Fruit fly (Drosophila melanogaster) whole organism, embryonic: ENCODE results near the gene Cyp12a5.

Experiments used
- B-H1 ChIP-seq: fragments of 200-800 bp; sonication (Bioruptor generic); IDR thresholded peaks from 3 replicates; pipeline ENCODE4 v1.3.6; 2022; ENCODE audit warnings: missing biosample characterization, missing genetic modification characterization
- C15 ChIP-seq: fragments of 200-800 bp; sonication (Bioruptor generic); IDR thresholded peaks from 3 replicates; pipeline ENCODE4 v1.3.6; 2022; ENCODE audit warnings: missing biosample characterization, missing genetic modification characterization
- CG10565 ChIP-seq: fragments of 200-800 bp; sonication (Bioruptor generic); optimal IDR thresholded peaks from 3 replicates; lab custom pipeline; 2016; ENCODE audit warnings: missing biosample characterization, mild to moderate bottlenecking, missing genetic modification characterization
- CG11560 ChIP-seq: fragments of 200-800 bp; sonication (Bioruptor generic); IDR thresholded peaks from 3 replicates; pipeline ENCODE4 v1.3.6; 2022; ENCODE audit warnings: missing biosample characterization, missing genetic modification characterization
- CG12769 ChIP-seq: fragments of 200-800 bp; sonication (Bioruptor generic); optimal IDR thresholded peaks from 2 replicates; lab custom pipeline; 2019; ENCODE audit warnings: missing biosample characterization, mild to moderate bottlenecking, missing genetic modification characterization, moderate library complexity
- CG15601 ChIP-seq: fragments of 200-800 bp; sonication (Bioruptor generic); optimal IDR thresholded peaks from 3 replicates; lab custom pipeline; 2019; ENCODE audit warnings: missing biosample characterization, mild to moderate bottlenecking, missing genetic modification characterization, moderate library complexity
- CG1602 ChIP-seq: fragments of 200-800 bp; sonication (Bioruptor generic); optimal IDR thresholded peaks from 3 replicates; lab custom pipeline; 2016; ENCODE audit warnings: missing biosample characterization, missing genetic modification characterization
- CG1647 ChIP-seq: fragments of 200-800 bp; sonication (Bioruptor generic); optimal IDR thresholded peaks from 3 replicates; lab custom pipeline; 2016; ENCODE audit warnings: missing biosample characterization, missing genetic modification characterization
- CG18011 ChIP-seq: fragments of 200-800 bp; sonication (Bioruptor generic); optimal IDR thresholded peaks from 2 replicates; lab custom pipeline; 2017; ENCODE audit warnings: missing biosample characterization, missing genetic modification characterization, mild to moderate bottlenecking, moderate library complexity, missing genotype
- CG18262 ChIP-seq: fragments of 200-800 bp; optimal IDR thresholded peaks from 3 replicates; lab custom pipeline; 2019; ENCODE audit warnings: missing biosample characterization, mild to moderate bottlenecking, missing genetic modification characterization, moderate library complexity
- CG18599 ChIP-seq: fragments of 200-800 bp; sonication (Bioruptor generic); optimal IDR thresholded peaks from 3 replicates; lab custom pipeline; 2017; ENCODE audit warnings: missing biosample characterization, missing genetic modification characterization, mild to moderate bottlenecking, moderate library complexity, missing genetic modification reagents
- CG31224 ChIP-seq: fragments of 200-800 bp; sonication (Bioruptor generic); IDR thresholded peaks from 2 replicates; pipeline ENCODE4 v1.3.6; 2022; ENCODE audit warnings: missing biosample characterization, missing genetic modification characterization
- CG3281 ChIP-seq: fragments of 200-800 bp; sonication (Bioruptor generic); optimal IDR thresholded peaks from 3 replicates; lab custom pipeline; 2017; ENCODE audit warnings: missing biosample characterization, mild to moderate bottlenecking, missing genetic modification characterization
- CG34422 ChIP-seq: fragments of 200-800 bp; sonication (Bioruptor generic); IDR thresholded peaks from 3 replicates; pipeline ENCODE4 v1.3.6; 2022; ENCODE audit warnings: missing biosample characterization, missing genetic modification characterization
- CG4360 ChIP-seq: fragments of 200-800 bp; sonication (Bioruptor generic); IDR thresholded peaks from 2 replicates; pipeline ENCODE4 v1.3.6; 2022; ENCODE audit warnings: missing biosample characterization, missing genetic modification characterization
- CG43689 ChIP-seq: fragments of 200-800 bp; sonication (Bioruptor generic); IDR thresholded peaks from 2 replicates; pipeline ENCODE4 v1.3.6; 2022; ENCODE audit warnings: missing biosample characterization, missing genetic modification characterization
- CG5180 ChIP-seq: fragments of 200-800 bp; sonication (Bioruptor generic); optimal IDR thresholded peaks from 3 replicates; lab custom pipeline; 2017; ENCODE audit warnings: missing biosample characterization, missing genetic modification characterization, mild to moderate bottlenecking, moderate library complexity, missing genetic modification reagents
- CG8388 ChIP-seq: fragments of 200-800 bp; sonication (Bioruptor generic); optimal IDR thresholded peaks from 2 replicates; lab custom pipeline; 2019; ENCODE audit warnings: missing biosample characterization, mild to moderate bottlenecking, missing genetic modification characterization, moderate library complexity
- CG9215 ChIP-seq: fragments of 200-800 bp; sonication (Bioruptor generic); IDR thresholded peaks from 2 replicates; pipeline ENCODE4 v1.3.6; 2022; ENCODE audit warnings: missing biosample characterization, missing genetic modification characterization
- CG9437 ChIP-seq: fragments of 200-800 bp; sonication (Bioruptor generic); optimal IDR thresholded peaks from 2 replicates; lab custom pipeline; 2018; ENCODE audit warnings: missing biosample characterization, mild to moderate bottlenecking, missing genetic modification characterization
- CG9817 ChIP-seq: fragments of 200-800 bp; sonication (Bioruptor generic); optimal IDR thresholded peaks from 2 replicates; lab custom pipeline; 2018; ENCODE audit warnings: missing biosample characterization, mild to moderate bottlenecking, missing genetic modification characterization, moderate library complexity
- CG9876 ChIP-seq: fragments of 200-800 bp; sonication (Bioruptor generic); optimal IDR thresholded peaks from 2 replicates; lab custom pipeline; 2016; ENCODE audit warnings: missing biosample characterization, missing genetic modification characterization
- Dfd ChIP-seq, 2 experiments: fragments of >200 bp; optimal IDR thresholded peaks; 2 replicates each; lab custom pipeline; 2017; ENCODE audit warnings: missing biosample characterization in 2 of 2, missing genetic modification characterization in 2 of 2
- Drgx ChIP-seq: fragments of 200-800 bp; sonication (Bioruptor generic); IDR thresholded peaks from 2 replicates; pipeline ENCODE4 v1.3.6; 2022; ENCODE audit warnings: missing biosample characterization, missing genetic modification characterization
- Fer1 ChIP-seq: fragments of 200-800 bp; sonication (Bioruptor generic); optimal IDR thresholded peaks from 2 replicates; lab custom pipeline; 2017; ENCODE audit warnings: missing biosample characterization, mild to moderate bottlenecking, missing genetic modification characterization
- Sin3A ChIP-seq: fragments of >200 bp; optimal IDR thresholded peaks from 2 replicates; lab custom pipeline; 2018
- Sox100B ChIP-seq: fragments of 200-800 bp; sonication (Bioruptor generic); optimal IDR thresholded peaks from 3 replicates; lab custom pipeline; 2018; ENCODE audit warnings: missing biosample characterization, mild to moderate bottlenecking, missing genetic modification characterization
- Trl ChIP-seq, 3 experiments: fragments of >200 bp in 2 of 3; fragments of 200-800 bp in 1 of 3; sonication (Bioruptor generic) in 1 of 3; optimal IDR thresholded peaks; 2 replicates in 1 of 3; 3 replicates in 2 of 3; lab custom pipeline; 2016 to 2017; ENCODE audit warnings: missing biosample characterization in 1 of 3, missing genetic modification characterization in 1 of 3
- YL-1 ChIP-seq: fragments of 200-800 bp; sonication (Bioruptor generic); optimal IDR thresholded peaks from 3 replicates; lab custom pipeline; 2017; ENCODE audit warnings: missing biosample characterization, mild to moderate bottlenecking, missing genetic modification characterization
- ap ChIP-seq: fragments of 200-800 bp; sonication (Bioruptor generic); IDR thresholded peaks from 2 replicates; pipeline ENCODE4 v1.3.6; 2022; ENCODE audit warnings: missing biosample characterization, missing genetic modification characterization
- ara ChIP-seq: fragments of 200-800 bp; sonication (Bioruptor generic); IDR thresholded peaks from 2 replicates; pipeline ENCODE4 v1.3.6; 2022; ENCODE audit warnings: missing biosample characterization, missing genetic modification characterization
- bcd ChIP-seq: fragments of 200-800 bp; sonication (Bioruptor generic); optimal IDR thresholded peaks from 2 replicates; lab custom pipeline; 2017; ENCODE audit warnings: missing biosample characterization, mild to moderate bottlenecking, missing genetic modification characterization
- chinmo ChIP-seq: fragments of 200-800 bp; sonication (Bioruptor generic); IDR thresholded peaks from 4 replicates; pipeline ENCODE4 v1.3.6; 2022; ENCODE audit warnings: missing biosample characterization, missing genetic modification characterization; ENCODE audit not compliant: partially characterized antibody
- crc ChIP-seq: fragments of 200-800 bp; sonication (Bioruptor generic); optimal IDR thresholded peaks from 2 replicates; lab custom pipeline; 2016; ENCODE audit warnings: missing biosample characterization, missing genetic modification characterization
- ftz-f1 ChIP-seq: fragments of 200-800 bp; sonication (Bioruptor generic); optimal IDR thresholded peaks from 2 replicates; lab custom pipeline; 2016; ENCODE audit warnings: missing biosample characterization, missing genetic modification characterization
- grau ChIP-seq: fragments of 200-800 bp; optimal IDR thresholded peaks from 3 replicates; lab custom pipeline; 2019; ENCODE audit warnings: missing biosample characterization, mild to moderate bottlenecking, missing genetic modification characterization, moderate library complexity
- hbn ChIP-seq: fragments of 200-800 bp; sonication (Bioruptor generic); IDR thresholded peaks from 2 replicates; pipeline ENCODE4 v1.3.6; 2022; ENCODE audit warnings: missing biosample characterization, missing genetic modification characterization; ENCODE audit not compliant: partially characterized antibody
- hkb ChIP-seq, 2 experiments: fragments of 200-800 bp in 1 of 2; fragments of >200 bp in 1 of 2; sonication (Bioruptor generic) in 1 of 2; IDR thresholded peaks in 1 of 2; optimal IDR thresholded peaks in 1 of 2; 2 replicates each; pipeline versions ENCODE4 v1.3.6 to Lab custom; 2017 to 2022; ENCODE audit warnings: missing biosample characterization in 1 of 2, missing genetic modification characterization in 1 of 2
- kay ChIP-seq: fragments of 200-800 bp; sonication (Bioruptor generic); optimal IDR thresholded peaks from 2 replicates; lab custom pipeline; 2016; ENCODE audit warnings: missing biosample characterization, missing genetic modification characterization
- nom ChIP-seq: fragments of 200-800 bp; sonication (Bioruptor generic); optimal IDR thresholded peaks from 2 replicates; lab custom pipeline; 2017; ENCODE audit warnings: missing biosample characterization, missing genetic modification characterization, mild to moderate bottlenecking, moderate library complexity, missing genetic modification reagents
- odd ChIP-seq: fragments of 200-800 bp; sonication (Bioruptor generic); optimal IDR thresholded peaks from 2 replicates; lab custom pipeline; 2017; ENCODE audit warnings: missing biosample characterization, mild to moderate bottlenecking, missing genetic modification characterization
- otp ChIP-seq: fragments of 200-800 bp; sonication (Bioruptor generic); IDR thresholded peaks from 3 replicates; pipeline ENCODE4, ENCODE4 v1.3.6; 2022; ENCODE audit warnings: missing biosample characterization, missing genetic modification characterization
- pita ChIP-seq: fragments of 200-800 bp; sonication (Bioruptor generic); optimal IDR thresholded peaks from 2 replicates; lab custom pipeline; 2017; ENCODE audit warnings: missing biosample characterization, mild to moderate bottlenecking, missing genetic modification characterization
- schlank ChIP-seq: fragments of 200-800 bp; sonication (Bioruptor generic); optimal IDR thresholded peaks from 2 replicates; lab custom pipeline; 2018; ENCODE audit warnings: missing biosample characterization, mild to moderate bottlenecking, missing genetic modification characterization
- sd ChIP-seq: fragments of 200-800 bp; sonication (Bioruptor generic); optimal IDR thresholded peaks from 3 replicates; lab custom pipeline; 2018; ENCODE audit warnings: missing biosample characterization, mild to moderate bottlenecking, missing genetic modification characterization, moderate library complexity
- slou ChIP-seq: fragments of 200-800 bp; sonication (Bioruptor generic); optimal IDR thresholded peaks from 3 replicates; lab custom pipeline; 2016; ENCODE audit warnings: missing biosample characterization, missing genetic modification characterization
- sug ChIP-seq: fragments of 200-800 bp; optimal IDR thresholded peaks from 2 replicates; lab custom pipeline; 2019; ENCODE audit warnings: missing biosample characterization, mild to moderate bottlenecking, missing genetic modification characterization, moderate library complexity
- zen ChIP-seq: fragments of 200-800 bp; sonication (Bioruptor generic); optimal IDR thresholded peaks from 3 replicates; lab custom pipeline; 2018; ENCODE audit warnings: missing biosample characterization, mild to moderate bottlenecking, missing genetic modification characterization, moderate library complexity

Gene Cyp12a5

DNA sequence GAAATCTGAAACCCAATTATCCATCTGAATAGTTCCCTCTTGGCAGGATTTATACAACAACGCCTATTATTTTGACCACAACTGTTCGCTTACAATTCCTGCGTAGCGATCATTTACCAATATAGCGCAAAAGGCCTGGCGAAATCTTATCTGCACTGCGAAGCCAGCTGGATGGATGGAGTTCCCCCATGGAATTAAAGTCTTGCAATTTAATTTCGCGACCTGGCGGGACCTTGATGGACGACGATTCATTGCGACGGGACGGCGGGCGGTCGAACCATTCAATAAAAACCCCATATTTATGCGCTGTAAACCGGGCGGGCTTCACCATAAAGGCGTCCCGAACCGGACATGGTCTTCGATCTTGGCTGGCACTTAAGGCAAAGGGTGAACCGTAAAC lies 20.4 kb downstream of the Cyp12a5 start:
- TF ChIP-seq Drgx (0 out of 2 replicates have a peak, but pooled peaks have one; percentile 9), nom (GFP tag; lab: Kevin White, UChicago) (peak; percentile 10), ap (GFP tag; lab: Robert Waterston, UW) (0 out of 2 replicates have a peak, but pooled peaks have one; percentile 7), crc (GFP tag; lab: Kevin White, UChicago) (no peak), ara (GFP tag; lab: Robert Waterston, UW) (0 out of 2 replicates have a peak, but pooled peaks have one; percentile 8), CG34422 (GFP tag; lab: Robert Waterston, UW) (no peak), schlank (tag; lab: Kevin White, UChicago) (no peak), chinmo (no peak), YL-1 (GFP tag; lab: Kevin White, UChicago) (no peak)

DNA sequence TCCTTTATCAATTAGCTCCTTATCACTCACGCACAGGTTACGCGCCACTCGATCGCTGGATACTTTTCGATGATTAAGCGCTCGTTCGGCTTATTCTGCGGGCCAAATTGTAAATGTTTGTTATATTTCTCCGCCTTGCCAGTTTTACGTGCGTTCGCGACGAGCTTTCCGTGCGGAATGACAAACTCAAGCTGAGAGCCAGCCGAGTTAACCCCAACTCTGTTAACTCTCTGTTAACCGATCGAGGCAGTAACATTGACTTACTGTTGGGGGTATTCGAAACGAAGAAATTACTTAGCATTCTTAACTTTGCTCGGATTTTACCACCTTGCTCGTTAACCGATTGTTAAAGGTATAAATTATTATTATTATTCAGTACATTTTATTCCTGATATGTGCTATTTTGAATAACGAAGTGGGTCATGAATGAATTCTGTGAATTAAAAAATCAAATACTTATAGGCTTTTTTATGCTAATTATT lies 21.1 kb downstream of the Cyp12a5 start, which contains the start of gene CG5835:
CG5835 (minus strand) TSS at position 185 of the 482 bp plus-strand sequence.
- TF ChIP-seq zen (tag; lab: Kevin White, UChicago) (no peak), CG9215 (GFP tag; lab: Robert Waterston, UW) (no peak), Dfd (GFP tag; optimal IDR thresholded peaks at IDR 0.05; lab: Kevin White, UChicago) (no peak), CG1647 (GFP tag; lab: Kevin White, UChicago) (no peak), odd (peak; percentile 11), Fer1 (GFP tag; lab: Kevin White, UChicago) (peak; percentile 50), CG31224 (GFP tag; lab: Robert Waterston, UW) (no peak), CG43689 (GFP tag; lab: Robert Waterston, UW) (peak; percentile 13; the same call in 1 of the 2 replicates), CG18262 (tag; lab: Kevin White, UChicago) (peak; percentile 18), Trl (optimal IDR thresholded peaks at IDR 0.05; lab: Kevin White, UChicago) (peak in 1 of 2 experiments; percentile 4), Trl (GFP tag; optimal IDR thresholded peaks at IDR 0.05; lab: Kevin White, UChicago) (no peak), C15 (GFP tag; lab: Robert Waterston, UW) (no peak), kay (peak; percentile 34), pita (no peak), grau (tag; lab: Kevin White, UChicago) (peak; percentile 23), CG18011 (GFP tag; lab: Kevin White, UChicago) (no peak), B-H1 (GFP tag; lab: Robert Waterston, UW) (no peak), CG9437 (GFP tag; lab: Kevin White, UChicago) (no peak), CG8388 (GFP tag; lab: Kevin White, UChicago) (no peak), bcd (GFP tag; lab: Kevin White, UChicago) (no peak), slou (GFP tag; lab: Kevin White, UChicago) (no peak), CG5180 (GFP tag; lab: Kevin White, UChicago) (peak; percentile 25), sug (tag; lab: Kevin White, UChicago) (peak; percentile 58), CG1602 (no peak), CG15601 (no peak), CG9817 (no peak), CG4360 (no peak), otp (GFP tag; lab: Robert Waterston, UW) (no peak; the same call in 2 of the 3 replicates), CG10565 (GFP tag; lab: Kevin White, UChicago) (no peak), CG11560 (tag; lab: Robert Waterston, UW) (no peak), hkb (optimal IDR thresholded peaks at IDR 0.05; lab: Kevin White, UChicago) (no peak), hkb (GFP tag; IDR thresholded peaks at IDR 0.05; lab: Robert Waterston, UW) (0 out of 2 replicates have a peak, but pooled peaks have one; percentile 17), CG18599 (GFP tag; lab: Kevin White, UChicago) (peak; percentile 28), CG3281 (no peak), Sox100B (GFP tag; lab: Kevin White, UChicago) (peak; percentile 17), CG9876 (no peak), sd (peak; percentile 53), hbn (GFP tag; lab: Robert Waterston, UW) (no peak), Sin3A (lab: Kevin White, UChicago) (no peak), CG12769 (tag; lab: Kevin White, UChicago) (peak; percentile 15), ftz-f1 (GFP tag; lab: Kevin White, UChicago) (peak; percentile 8), ap (GFP tag; lab: Robert Waterston, UW) (no peak)
